Fruit fly (Drosophila melanogaster) whole organism, prepupa: ENCODE results near the gene CG8379.

Experiments used
- Blimp-1 ChIP-seq: fragments of 200-800 bp; sonication (Bioruptor generic); optimal IDR thresholded peaks from 3 replicates; lab custom pipeline; 2017; ENCODE audit warnings: missing biosample characterization, missing genetic modification characterization, mild to moderate bottlenecking, moderate library complexity, missing genetic modification reagents
- CG10631 ChIP-seq: fragments of 200-800 bp; sonication (Bioruptor generic); optimal IDR thresholded peaks from 2 replicates; lab custom pipeline; 2016; ENCODE audit warnings: missing biosample characterization, missing genetic modification characterization
- CG11294 ChIP-seq: fragments of 200-800 bp; sonication (Bioruptor generic); IDR thresholded peaks from 2 replicates; pipeline ENCODE4 v1.3.6; 2022; ENCODE audit warnings: missing biosample characterization, missing genetic modification characterization
- CG11762 ChIP-seq: fragments of 200-800 bp; sonication (Bioruptor generic); optimal IDR thresholded peaks from 3 replicates; lab custom pipeline; 2016; ENCODE audit warnings: missing biosample characterization, missing genetic modification characterization; ENCODE audit not compliant: insufficient read depth
- CG1621 ChIP-seq: fragments of 200-800 bp; sonication (Bioruptor generic); optimal IDR thresholded peaks from 3 replicates; lab custom pipeline; 2018; ENCODE audit warnings: missing biosample characterization, mild to moderate bottlenecking, missing genetic modification characterization
- CG8119 ChIP-seq: fragments of 200-800 bp; sonication (Bioruptor generic); IDR thresholded peaks from 3 replicates; pipeline ENCODE4 v1.3.6; 2022; ENCODE audit warnings: missing biosample characterization, missing genetic modification characterization
- CG9139 ChIP-seq: fragments of 200-800 bp; sonication (Bioruptor generic); optimal IDR thresholded peaks from 3 replicates; lab custom pipeline; 2017; ENCODE audit warnings: missing biosample characterization, mild to moderate bottlenecking, missing genetic modification characterization
- OdsH ChIP-seq: fragments of 200-800 bp; sonication (Bioruptor generic); optimal IDR thresholded peaks from 3 replicates; lab custom pipeline; 2016; ENCODE audit warnings: missing biosample characterization, missing genetic modification characterization
- fd85E ChIP-seq: fragments of 200-800 bp; sonication (Bioruptor generic); optimal IDR thresholded peaks from 3 replicates; lab custom pipeline; 2016; ENCODE audit warnings: missing biosample characterization, missing genetic modification characterization
- lz ChIP-seq: fragments of 200-800 bp; sonication (Bioruptor generic); optimal IDR thresholded peaks from 3 replicates; lab custom pipeline; 2016; ENCODE audit warnings: missing biosample characterization, missing genetic modification characterization
- pdm3 ChIP-seq: fragments of 200-800 bp; sonication (Bioruptor generic); optimal IDR thresholded peaks from 3 replicates; lab custom pipeline; 2016; ENCODE audit warnings: missing biosample characterization, missing genetic modification characterization
- ss ChIP-seq, 2 experiments: fragments of 200-800 bp; sonication (Bioruptor generic); optimal IDR thresholded peaks; 2 replicates in 1 of 2; 3 replicates in 1 of 2; lab custom pipeline; 2017 to 2018; ENCODE audit warnings: mild to moderate bottlenecking in 2 of 2, missing biosample characterization in 2 of 2, missing genetic modification characterization in 2 of 2, moderate library complexity in 1 of 2

DNA sequence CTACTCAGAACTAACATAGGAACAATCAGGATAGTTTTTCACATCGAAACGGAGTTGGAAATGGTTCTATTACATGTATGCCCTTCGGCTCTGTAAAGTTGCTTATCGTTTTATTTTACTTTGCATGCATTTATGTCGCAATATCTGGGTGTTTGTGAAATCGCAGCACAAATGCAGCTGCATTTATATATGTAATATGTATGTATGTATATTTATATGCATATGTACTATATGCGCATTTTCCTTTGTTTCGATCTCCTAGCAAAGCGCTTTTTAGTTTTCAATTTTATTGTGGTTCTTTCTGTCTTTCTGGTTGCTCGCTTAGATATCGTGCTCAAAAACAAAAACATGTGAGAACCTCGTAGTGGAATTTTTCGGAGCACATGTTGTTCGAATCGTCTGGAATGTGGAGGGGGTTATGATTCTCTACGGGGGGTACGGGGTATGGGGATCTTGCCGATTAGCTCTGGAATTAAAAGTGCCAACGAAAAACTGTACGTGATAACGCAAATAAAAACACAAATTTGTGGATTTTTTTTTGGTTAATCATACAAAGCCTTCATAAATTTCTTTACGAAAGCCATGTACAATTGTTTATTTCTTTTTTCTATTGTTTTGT is 10.1 kb upstream of the CG8379 start:
- no peak for TF ChIP-seq CG8119
- no peak for TF ChIP-seq Blimp-1 (GFP tag; lab: Kevin White, UChicago)
- TF ChIP-seq OdsH (GFP tag; lab: Kevin White, UChicago): no peak
- no peak for TF ChIP-seq CG9139 (GFP tag; lab: Kevin White, UChicago)
- no peak for TF ChIP-seq CG11762 (GFP tag; lab: Kevin White, UChicago)
- TF ChIP-seq pdm3 (GFP tag; lab: Kevin White, UChicago): no peak
- TF ChIP-seq CG11294 (GFP tag; lab: Robert Waterston, UW): no peak
- no peak for TF ChIP-seq ss (GFP tag; optimal IDR thresholded peaks at IDR 0.05; lab: Kevin White, UChicago)
- no peak for TF ChIP-seq CG10631 (GFP tag; lab: Kevin White, UChicago)
- no peak for TF ChIP-seq lz
- TF ChIP-seq fd85E: no peak
- no peak for TF ChIP-seq CG1621 (tag; lab: Kevin White, UChicago)
